Fruit fly (Drosophila melanogaster): ENCODE results near the gene Rpt2.

The Rpt2 gene

DNA sequence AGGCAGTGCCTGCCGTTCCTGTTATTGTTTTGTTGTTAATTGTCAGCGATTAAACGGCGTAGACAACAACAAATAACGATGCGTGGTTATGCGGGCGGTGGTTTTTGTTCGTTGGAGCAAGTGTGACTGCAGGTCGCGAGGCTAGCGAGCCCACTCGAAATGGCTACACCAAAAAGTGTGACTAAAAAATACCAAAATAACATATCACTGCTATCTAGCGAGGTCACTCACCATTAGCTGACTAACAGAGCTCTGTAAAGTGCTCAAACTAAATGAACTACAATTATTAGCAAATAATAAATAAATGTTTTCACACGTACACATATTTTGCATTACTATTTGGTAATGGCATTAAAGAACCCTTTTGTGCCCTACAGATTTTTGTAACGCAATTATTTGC is 41.4 kb downstream of the Rpt2 start, which contains the start of gene Pli (continued):
- no peak for TF ChIP-seq CG32006 (GFP tag; optimal IDR thresholded peaks at IDR 0.05)
- no peak for TF ChIP-seq CG31627 (GFP tag; optimal IDR thresholded peaks at IDR 0.05)
- no peak for TF ChIP-seq CG15336 (GFP tag; IDR thresholded peaks at IDR 0.05)
- no peak for TF ChIP-seq fd59A (GFP tag; optimal IDR thresholded peaks at IDR 0.05)
- TF ChIP-seq cyc (GFP tag; optimal IDR thresholded peaks at IDR 0.05): no peak
- TF ChIP-seq Sox14 (GFP tag; optimal IDR thresholded peaks at IDR 0.05): peak; percentile 68
- TF ChIP-seq Blimp-1 (GFP tag; optimal IDR thresholded peaks at IDR 0.05): no peak

DNA sequence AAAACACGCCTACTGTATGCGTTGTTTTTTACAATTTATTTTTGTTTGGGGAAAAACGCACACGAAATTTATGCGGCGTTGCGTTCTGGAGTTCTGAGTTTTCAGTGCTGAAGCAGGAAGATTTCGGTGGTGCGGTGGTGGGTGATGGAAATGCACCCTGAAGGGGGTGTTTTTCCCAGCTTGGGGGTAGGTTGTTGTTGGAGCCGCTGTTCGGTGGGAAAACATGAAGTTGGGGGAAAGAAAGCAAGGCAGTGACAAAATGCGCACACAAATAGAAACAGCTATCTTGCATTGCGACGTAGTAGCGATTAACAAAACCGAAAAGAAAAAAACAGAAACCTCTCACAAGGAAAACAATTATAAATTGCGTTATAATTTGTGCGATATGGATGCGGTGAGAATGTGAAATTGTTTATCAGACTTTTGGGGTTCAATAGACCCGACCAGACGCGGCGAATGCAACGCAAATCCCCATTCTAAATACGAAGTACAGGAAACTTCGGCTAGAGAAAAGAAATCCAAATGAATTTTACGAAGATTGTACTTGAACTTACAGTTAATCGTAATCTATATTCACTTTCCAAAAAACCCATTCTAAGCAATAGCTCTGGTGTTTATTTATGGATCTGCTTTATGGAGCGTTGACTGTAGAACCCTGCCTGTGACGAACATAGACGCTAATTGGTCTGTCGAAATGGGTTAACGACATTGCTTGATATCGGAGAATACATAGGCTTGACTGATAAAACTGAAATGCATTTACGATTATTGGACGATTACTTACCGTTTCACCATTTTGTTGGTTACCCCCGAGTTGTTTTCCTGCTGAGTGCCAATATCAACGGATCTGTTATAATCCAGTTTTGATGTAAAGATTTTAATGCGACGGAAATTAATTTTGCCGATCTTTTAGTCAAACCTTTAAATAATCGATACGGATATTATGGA is 42.8 kb downstream of the Rpt2 start:
- peak; percentile 43 for TF ChIP-seq Ets21C (GFP tag; optimal IDR thresholded peaks at IDR 0.05)
- peak; percentile 78 for TF ChIP-seq svp (GFP tag)
- no peak for TF ChIP-seq fkh (GFP tag; optimal IDR thresholded peaks at IDR 0.05)
- peak; percentile 73 for TF ChIP-seq Sox102F (GFP tag; optimal IDR thresholded peaks at IDR 0.05)
- peak; percentile 41 for TF ChIP-seq CG3919 (GFP tag; optimal IDR thresholded peaks at IDR 0.05)
- TF ChIP-seq achi (GFP tag; optimal IDR thresholded peaks at IDR 0.05): no peak
- peak; percentile 17 for TF ChIP-seq acj6 (GFP tag; optimal IDR thresholded peaks at IDR 0.05)
- TF ChIP-seq CG7368 (GFP tag; optimal IDR thresholded peaks at IDR 0.05): peak; percentile 22
- TF ChIP-seq Gug (GFP tag; IDR thresholded peaks at IDR 0.05): no peak
- TF ChIP-seq topi (GFP tag; optimal IDR thresholded peaks at IDR 0.05): peak; percentile 59
- TF ChIP-seq Eip93F (GFP tag; optimal IDR thresholded peaks at IDR 0.05): peak; percentile 83
- peak; percentile 90 for TF ChIP-seq Eip78C (GFP tag)
- no peak for TF ChIP-seq salr (GFP tag; optimal IDR thresholded peaks at IDR 0.05)
- peak; percentile 30 for TF ChIP-seq Blimp-1 (GFP tag; optimal IDR thresholded peaks at IDR 0.05)
- peak; percentile 35 for TF ChIP-seq CG32006 (GFP tag; optimal IDR thresholded peaks at IDR 0.05)
- no peak for TF ChIP-seq CG34406 (GFP tag; optimal IDR thresholded peaks at IDR 0.05)
- no peak for TF ChIP-seq dsx (GFP tag; optimal IDR thresholded peaks at IDR 0.05; ENCODE audit: poor library complexity, severe bottlenecking)
- no peak for TF ChIP-seq CG11762 (GFP tag; optimal IDR thresholded peaks at IDR 0.05; ENCODE audit: insufficient read depth)
- peak; percentile 76; the same call in 2 of the 3 replicates for TF ChIP-seq CG6163 (GFP tag; IDR thresholded peaks at IDR 0.05)
- peak; percentile 64 for TF ChIP-seq eg (GFP tag; IDR thresholded peaks at IDR 0.05)
- TF ChIP-seq CG8119 (GFP tag; IDR thresholded peaks at IDR 0.05): peak; percentile 27; the same call in 2 of the 3 replicates
- TF ChIP-seq Lpt (GFP tag; optimal IDR thresholded peaks at IDR 0.05): no peak
- no peak for TF ChIP-seq CG6276 (GFP tag; optimal IDR thresholded peaks at IDR 0.05)
- no peak for TF ChIP-seq CG4318 (GFP tag; optimal IDR thresholded peaks at IDR 0.05)
- peak; percentile 73 for TF ChIP-seq Met (GFP tag; optimal IDR thresholded peaks at IDR 0.05)
- TF ChIP-seq CG16779 (tag; optimal IDR thresholded peaks at IDR 0.05): no peak
- peak; percentile 73 for TF ChIP-seq CG31627 (GFP tag; optimal IDR thresholded peaks at IDR 0.05)
- TF ChIP-seq Sox14 (GFP tag; optimal IDR thresholded peaks at IDR 0.05): peak; percentile 15
- TF ChIP-seq Eip75B (GFP tag; optimal IDR thresholded peaks at IDR 0.05): peak; percentile 29
- no peak for TF ChIP-seq CG10669 (GFP tag; optimal IDR thresholded peaks at IDR 0.05)
- no peak for TF ChIP-seq net (GFP tag; optimal IDR thresholded peaks at IDR 0.05)
- TF ChIP-seq dac (GFP tag; optimal IDR thresholded peaks at IDR 0.05): no peak
- peak; percentile 73 for TF ChIP-seq Hr39 (GFP tag; optimal IDR thresholded peaks at IDR 0.05)
- peak; percentile 46; the same call in 1 of the 2 replicates for TF ChIP-seq CG15336 (GFP tag; IDR thresholded peaks at IDR 0.05)
- no peak for TF ChIP-seq Hr38 (GFP tag; optimal IDR thresholded peaks at IDR 0.05)
- peak; percentile 65 for TF ChIP-seq lz (GFP tag; optimal IDR thresholded peaks at IDR 0.05)
- TF ChIP-seq Hr4 (GFP tag; optimal IDR thresholded peaks at IDR 0.05): peak; percentile 52
- TF ChIP-seq fd85E (GFP tag; optimal IDR thresholded peaks at IDR 0.05): no peak
- peak; percentile 80 for TF ChIP-seq cyc (GFP tag; optimal IDR thresholded peaks at IDR 0.05)
- TF ChIP-seq Smox (GFP tag; optimal IDR thresholded peaks at IDR 0.05): peak; percentile 66
- TF ChIP-seq CG6808 (GFP tag; optimal IDR thresholded peaks at IDR 0.05): no peak
- peak; percentile 92 for TF ChIP-seq vri (GFP tag; optimal IDR thresholded peaks at IDR 0.05)
- no peak for TF ChIP-seq CG8319 (GFP tag; optimal IDR thresholded peaks at IDR 0.05)
- TF ChIP-seq spab (GFP tag; optimal IDR thresholded peaks at IDR 0.05): no peak
- TF ChIP-seq pdm3 (GFP tag; optimal IDR thresholded peaks at IDR 0.05): peak; percentile 34
- TF ChIP-seq CG11294 (GFP tag; IDR thresholded peaks at IDR 0.05): no peak
